Worm (Caenorhabditis elegans) whole organism, young adult: ENCODE results near the gene Y49F6B.19.

Experiments
- B0019.2 ChIP-seq: fragments of 200-800 bp; sonication (Bioruptor generic); conservative IDR thresholded peaks from 2 replicates; pipeline ENCODE4 v1.3.6; 2022; ENCODE audit warnings: missing genetic modification reagents, missing genetic modification characterization, missing compliant biosample characterization
- B0336.3 ChIP-seq: fragments of 200-800 bp; sonication (Bioruptor generic); IDR thresholded peaks from 2 replicates; pipeline ENCODE4 v1.3.6; 2022; ENCODE audit warnings: missing genetic modification characterization, missing compliant biosample characterization
- D2030.7 ChIP-seq: fragments of 200-800 bp; sonication (Bioruptor generic); IDR thresholded peaks from 2 replicates; pipeline ENCODE4 v1.3.6; 2022; ENCODE audit warnings: missing genetic modification reagents, missing genetic modification characterization, missing compliant biosample characterization
- F22D6.2 ChIP-seq: sonication (generic microtip); optimal IDR thresholded peaks from 2 replicates; lab custom pipeline; 2016; ENCODE audit warnings: mild to moderate bottlenecking, missing genetic modification characterization, missing compliant biosample characterization
- F23B12.7 ChIP-seq: sonication (generic microtip); optimal IDR thresholded peaks from 2 replicates; lab custom pipeline; 2017; ENCODE audit warnings: missing genetic modification characterization, mild to moderate bottlenecking, missing compliant biosample characterization, antibody characterized with exemption, moderate library complexity; ENCODE audit not compliant: insufficient read depth
- F33H1.4 ChIP-seq: fragments of 200-800 bp; sonication (Bioruptor generic); IDR thresholded peaks from 2 replicates; pipeline ENCODE4 v1.3.6; 2022; ENCODE audit warnings: missing genetic modification reagents, missing genetic modification characterization, missing compliant biosample characterization
- F57A8.1 ChIP-seq: fragments of 200-800 bp; sonication (Bioruptor generic); optimal IDR thresholded peaks from 2 replicates; lab custom pipeline; 2018; ENCODE audit warnings: mild to moderate bottlenecking, missing genetic modification characterization, moderate library complexity, missing compliant biosample characterization
- T07F8.4 ChIP-seq: sonication (generic microtip); optimal IDR thresholded peaks from 2 replicates; lab custom pipeline; 2016; ENCODE audit warnings: mild to moderate bottlenecking, missing genetic modification characterization, moderate library complexity, missing compliant biosample characterization
- Y79H2A.3 ChIP-seq: fragments of 200-800 bp; sonication (Bioruptor generic); conservative IDR thresholded peaks from 2 replicates; pipeline ENCODE4 v1.3.6; 2022; ENCODE audit warnings: missing genetic modification reagents, missing genetic modification characterization, missing compliant biosample characterization
- ZK185.1 ChIP-seq: sonication (generic microtip); optimal IDR thresholded peaks from 2 replicates; lab custom pipeline; 2016; ENCODE audit warnings: mild to moderate bottlenecking, missing genetic modification characterization, missing compliant biosample characterization; ENCODE audit not compliant: poor library complexity, severe bottlenecking
- ama-1 ChIP-seq, 3 experiments: fragments of 150-350 bp in 1 of 3; sonication (generic microtip) in 2 of 3; optimal IDR thresholded peaks; 2 replicates each; lab custom pipeline; 2014 to 2018; ENCODE audit warnings: missing biosample characterization in 2 of 3, missing genetic modification characterization in 2 of 3, missing genetic modification reagents in 2 of 3
- aptf-2 ChIP-seq: fragments of 200-800 bp; sonication (Bioruptor generic); conservative IDR thresholded peaks from 2 replicates; pipeline ENCODE4 v1.3.6; 2022; ENCODE audit warnings: missing genetic modification reagents, missing genetic modification characterization, missing compliant biosample characterization
- aptf-3 ChIP-seq: fragments of 200-800 bp; sonication (Bioruptor generic); IDR thresholded peaks from 2 replicates; pipeline ENCODE4 v1.3.6; 2022; ENCODE audit warnings: missing genetic modification characterization, missing compliant biosample characterization
- attf-6 ChIP-seq: fragments of 200-800 bp; sonication (Bioruptor generic); IDR thresholded peaks from 2 replicates; pipeline ENCODE4 v1.3.6; 2022; ENCODE audit warnings: missing genetic modification reagents, missing genetic modification characterization, missing compliant biosample characterization
- bed-1 ChIP-seq: fragments of 200-800 bp; sonication (Bioruptor generic); IDR thresholded peaks from 2 replicates; pipeline ENCODE4 v1.3.6; 2022; ENCODE audit warnings: missing genetic modification reagents, missing genetic modification characterization, missing compliant biosample characterization
- cebp-2 ChIP-seq: fragments of 200-800 bp; sonication (Bioruptor generic); IDR thresholded peaks from 2 replicates; pipeline ENCODE4 v1.3.6; 2022; ENCODE audit warnings: missing genetic modification characterization, missing compliant biosample characterization
- ceh-79 ChIP-seq: sonication (generic microtip); optimal IDR thresholded peaks from 2 replicates; lab custom pipeline; 2017; ENCODE audit warnings: mild to moderate bottlenecking, missing genetic modification characterization, missing compliant biosample characterization
- die-1 ChIP-seq: sonication (generic microtip); optimal IDR thresholded peaks from 2 replicates; lab custom pipeline; 2016; ENCODE audit warnings: missing genotype, mild to moderate bottlenecking, missing genetic modification characterization, missing compliant biosample characterization
- dpff-1 ChIP-seq: sonication (generic microtip); optimal IDR thresholded peaks from 2 replicates; lab custom pipeline; 2017; ENCODE audit warnings: mild to moderate bottlenecking, missing genetic modification characterization, missing compliant biosample characterization
- dpl-1 ChIP-seq: fragments of 150-350 bp; optimal IDR thresholded peaks from 2 replicates; lab custom pipeline; 2014; ENCODE audit warnings: missing biosample characterization, missing genetic modification reagents, missing genetic modification characterization
- egl-44 ChIP-seq: fragments of 200-800 bp; sonication (Bioruptor generic); IDR thresholded peaks from 2 replicates; pipeline ENCODE4 v1.3.6; 2022; ENCODE audit warnings: missing genetic modification reagents, missing genetic modification characterization, missing compliant biosample characterization
- fkh-3 ChIP-seq: sonication (generic microtip); optimal IDR thresholded peaks from 2 replicates; lab custom pipeline; 2016; ENCODE audit warnings: mild to moderate bottlenecking, missing genetic modification characterization, missing compliant biosample characterization
- gei-17 ChIP-seq: fragments of 200-800 bp; sonication (Bioruptor generic); optimal IDR thresholded peaks from 2 replicates; lab custom pipeline; 2018; ENCODE audit warnings: mild to moderate bottlenecking, missing genetic modification characterization, missing compliant biosample characterization
- hlh-12 ChIP-seq: sonication (generic microtip); optimal IDR thresholded peaks from 2 replicates; lab custom pipeline; 2016; ENCODE audit warnings: missing genetic modification characterization, missing compliant biosample characterization
- hrde-1 ChIP-seq: sonication (generic microtip); optimal IDR thresholded peaks from 2 replicates; lab custom pipeline; 2016; ENCODE audit warnings: missing genetic modification characterization, mild to moderate bottlenecking, missing compliant biosample characterization, moderate library complexity, missing genotype, missing genetic modification reagents, borderline replicate concordance
- lin-26 ChIP-seq: fragments of 200-800 bp; sonication (Bioruptor generic); IDR thresholded peaks from 2 replicates; pipeline ENCODE4 v1.3.6; 2022; ENCODE audit warnings: missing genetic modification reagents, missing genetic modification characterization, missing compliant biosample characterization
- lin-40 ChIP-seq: sonication (generic microtip); optimal IDR thresholded peaks from 2 replicates; lab custom pipeline; 2016; ENCODE audit warnings: missing genetic modification characterization, mild to moderate bottlenecking, missing compliant biosample characterization, missing genotype, missing genetic modification reagents
- lin-54 ChIP-seq: fragments of 200-800 bp; sonication (Bioruptor generic); optimal IDR thresholded peaks from 2 replicates; lab custom pipeline; 2018; ENCODE audit warnings: mild to moderate bottlenecking, missing genetic modification characterization, missing compliant biosample characterization
- lir-1 ChIP-seq: fragments of 200-800 bp; sonication (Bioruptor generic); conservative IDR thresholded peaks from 2 replicates; pipeline ENCODE4 v1.3.6; 2022; ENCODE audit warnings: missing genetic modification reagents, missing genetic modification characterization, missing compliant biosample characterization
- lsl-1 ChIP-seq: fragments of 200-800 bp; sonication (Bioruptor generic); optimal IDR thresholded peaks from 2 replicates; lab custom pipeline; 2018; ENCODE audit warnings: mild to moderate bottlenecking, missing genetic modification characterization, moderate library complexity, missing compliant biosample characterization
- madf-10 ChIP-seq: sonication (generic microtip); optimal IDR thresholded peaks from 2 replicates; lab custom pipeline; 2016; ENCODE audit warnings: mild to moderate bottlenecking, missing genetic modification characterization, missing compliant biosample characterization
- madf-3 ChIP-seq: fragments of 200-800 bp; sonication (Bioruptor generic); IDR thresholded peaks from 2 replicates; pipeline ENCODE4 v1.3.6; 2022; ENCODE audit warnings: missing genetic modification reagents, missing genetic modification characterization, missing compliant biosample characterization
- madf-6 ChIP-seq: fragments of 200-800 bp; sonication (Bioruptor generic); IDR thresholded peaks from 2 replicates; pipeline ENCODE4 v1.3.6; 2022; ENCODE audit warnings: missing genetic modification reagents, missing genetic modification characterization, missing compliant biosample characterization
- mcd-1 ChIP-seq: fragments of 200-800 bp; sonication (Bioruptor generic); IDR thresholded peaks from 2 replicates; pipeline ENCODE4 v1.3.6; 2022; ENCODE audit warnings: missing genetic modification reagents, missing genetic modification characterization, missing compliant biosample characterization
- nfya-2 ChIP-seq: fragments of 200-800 bp; sonication (Bioruptor generic); IDR thresholded peaks from 2 replicates; pipeline ENCODE4 v1.3.6; 2022; ENCODE audit warnings: missing genetic modification reagents, missing genetic modification characterization, missing compliant biosample characterization
- nfyb-1 ChIP-seq: fragments of 200-800 bp; sonication (Bioruptor generic); IDR thresholded peaks from 2 replicates; pipeline ENCODE4 v1.3.6; 2022; ENCODE audit warnings: missing genetic modification reagents, missing genetic modification characterization, missing compliant biosample characterization
- nhr-80 ChIP-seq: sonication (generic microtip); optimal IDR thresholded peaks from 2 replicates; lab custom pipeline; 2016; ENCODE audit warnings: missing genetic modification characterization, missing compliant biosample characterization
- pbrm-1 ChIP-seq: fragments of 200-800 bp; sonication (Bioruptor generic); IDR thresholded peaks from 2 replicates; pipeline ENCODE4 v1.3.6; 2022; ENCODE audit warnings: missing genetic modification reagents, missing genetic modification characterization, missing compliant biosample characterization
- sptf-2 ChIP-seq: fragments of 200-800 bp; sonication (Bioruptor generic); optimal IDR thresholded peaks from 2 replicates; lab custom pipeline; 2018; ENCODE audit warnings: mild to moderate bottlenecking, missing genetic modification characterization, missing compliant biosample characterization
- ztf-18 ChIP-seq: sonication (generic microtip); optimal IDR thresholded peaks from 2 replicates; lab custom pipeline; 2016; ENCODE audit warnings: missing genotype, mild to moderate bottlenecking, missing genetic modification characterization, missing compliant biosample characterization
- ztf-25 ChIP-seq: fragments of 200-800 bp; sonication (Bioruptor generic); IDR thresholded peaks from 2 replicates; pipeline ENCODE4 v1.3.6; 2022; ENCODE audit warnings: missing genetic modification reagents, missing genetic modification characterization, missing compliant biosample characterization
- ztf-3 ChIP-seq: fragments of 200-800 bp; sonication (Bioruptor generic); optimal IDR thresholded peaks from 2 replicates; lab custom pipeline; 2018; ENCODE audit warnings: mild to moderate bottlenecking, missing genetic modification characterization, missing compliant biosample characterization
- ztf-6 ChIP-seq: fragments of 200-800 bp; sonication (Bioruptor generic); IDR thresholded peaks from 2 replicates; pipeline ENCODE4 v1.3.6; 2022; ENCODE audit warnings: missing genetic modification reagents, missing genetic modification characterization, missing compliant biosample characterization

The Y49F6B.19 gene

DNA sequence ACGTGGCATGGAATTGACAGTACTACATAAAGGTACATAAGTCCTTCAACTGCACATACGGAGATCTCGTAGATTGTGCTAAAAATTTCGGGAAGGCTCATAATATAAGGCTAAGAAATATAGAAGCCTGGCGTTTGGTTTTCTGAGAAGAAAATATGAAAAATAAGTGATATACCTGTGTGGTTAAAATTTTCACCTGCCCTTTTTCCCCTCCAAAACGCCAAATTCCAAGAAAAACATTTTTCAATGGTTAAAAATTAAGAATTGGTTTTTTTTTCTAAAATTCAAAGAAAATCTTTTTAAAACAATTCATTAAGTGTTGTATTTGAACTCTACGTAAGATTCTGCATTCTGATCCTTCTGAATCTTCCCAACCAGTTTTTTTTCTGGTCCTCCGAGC lies 2.5 kb upstream of the Y49F6B.19 start, which contains the start of gene srz-5:
Gene srz-5 (minus strand): TSS at position 101 of the 400 bp plus-strand sequence.
- TF ChIP-seq madf-3 (GFP tag; lab: Robert Waterston, UW), result no peak
- TF ChIP-seq nfyb-1 (GFP tag; lab: Robert Waterston, UW), result no peak
- TF ChIP-seq ztf-25 (GFP tag; lab: Robert Waterston, UW), result no peak
- no peak for TF ChIP-seq lin-54 (GFP tag; lab: Kevin White, UChicago)
- no peak for TF ChIP-seq lsl-1
- no peak for TF ChIP-seq F22D6.2 (tag; lab: Kevin White, UChicago)
- TF ChIP-seq die-1 (tag; lab: Kevin White, UChicago), result no peak
- TF ChIP-seq sptf-2 (GFP tag; lab: Kevin White, UChicago), result no peak
- TF ChIP-seq lin-26 (GFP tag; lab: Robert Waterston, UW), result no peak
- no peak for TF ChIP-seq nfya-2
- no peak for TF ChIP-seq dpl-1 (GFP tag; lab: Kevin White, UChicago)
- no peak for TF ChIP-seq fkh-3 (tag; lab: Kevin White, UChicago)
- TF ChIP-seq bed-1 (GFP tag; lab: Robert Waterston, UW), result no peak
- TF ChIP-seq gei-17, result no peak
- no peak for TF ChIP-seq lin-40 (tag; lab: Kevin White, UChicago)
- no peak for TF ChIP-seq hlh-12 (tag; lab: Kevin White, UChicago)

DNA sequence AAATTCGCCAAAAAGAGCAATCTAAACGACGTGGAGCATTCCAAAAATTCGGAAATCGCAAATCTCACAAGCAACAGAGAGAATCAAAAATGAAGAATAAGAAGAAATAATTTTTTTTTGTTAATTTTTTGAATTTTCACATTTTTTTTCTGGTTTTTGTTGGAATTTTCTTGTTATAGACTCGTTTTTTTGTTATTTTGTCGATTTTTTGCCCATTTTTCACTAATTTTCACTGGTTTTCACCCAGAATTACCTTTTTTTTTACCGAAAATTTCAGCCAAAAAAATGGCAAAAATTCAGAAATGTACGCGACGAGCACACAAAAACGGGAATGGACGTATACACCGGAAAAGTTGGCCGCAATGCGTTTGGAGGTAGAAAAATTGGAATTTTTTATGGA lies 7.4 kb downstream of the Y49F6B.19 start, which contains the start of gene cyh-1:
Gene cyh-1 (plus strand): TSS at position 301 of the 400 bp plus-strand sequence.
- no peak for TF ChIP-seq bed-1 (GFP tag; lab: Robert Waterston, UW)
- TF ChIP-seq pbrm-1 (GFP tag; lab: Robert Waterston, UW), result no peak
- TF ChIP-seq nhr-80 (tag; lab: Kevin White, UChicago), result no peak
- TF ChIP-seq ztf-18 (tag; lab: Kevin White, UChicago), result no peak
- TF ChIP-seq cebp-2 (GFP tag; lab: Robert Waterston, UW), result no peak
- TF ChIP-seq, all 124 proteins: peak for 0

DNA sequence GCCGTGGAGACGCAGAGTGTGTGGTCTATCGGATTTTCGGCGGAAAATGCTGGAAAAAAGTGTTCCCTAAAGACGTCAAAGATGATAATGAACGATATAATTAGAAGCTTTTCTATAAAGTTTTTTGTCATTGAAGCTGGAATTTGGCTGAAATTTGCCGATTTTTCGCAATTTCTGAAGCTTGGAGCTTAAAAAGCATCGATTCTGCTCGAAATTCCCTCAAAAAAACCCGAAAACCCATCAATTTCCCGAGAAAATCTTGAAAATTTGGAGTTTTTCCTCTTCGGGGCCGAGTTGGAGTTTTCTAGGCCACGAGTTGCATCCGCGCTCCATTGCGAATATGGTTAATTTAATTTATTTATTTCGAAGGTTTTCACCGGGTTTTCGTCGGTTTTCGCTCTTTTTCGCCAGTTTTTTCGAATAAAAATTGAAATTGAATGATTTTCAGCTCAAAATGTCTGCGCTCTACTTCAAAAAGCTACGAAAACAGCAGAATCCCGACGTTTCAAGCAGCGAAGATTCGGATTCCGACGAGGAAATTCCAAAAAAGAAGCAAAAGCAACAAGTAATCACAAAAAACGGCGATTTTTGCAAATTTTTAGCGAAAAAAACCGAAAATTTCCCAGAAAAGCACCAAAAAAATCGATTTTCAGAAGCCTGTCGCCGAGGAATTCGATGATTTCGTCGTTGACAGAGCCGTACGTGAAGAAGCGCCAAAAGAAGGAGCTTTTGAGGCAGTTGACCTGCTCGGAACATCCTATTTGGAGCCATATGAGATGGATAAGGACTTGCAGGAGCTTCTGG lies 9.4 kb downstream of the Y49F6B.19 start, which contains the start of the genes col-71 and Y49F6B.2:
Gene col-71 (minus strand): TSS at position 51 of the 804 bp plus-strand sequence.
Gene Y49F6B.2 (plus strand): TSS at position 449 of the 804 bp plus-strand sequence.
- TF ChIP-seq ZK185.1 (tag; lab: Kevin White, UChicago) (no peak), ztf-6 (GFP tag; lab: Robert Waterston, UW) (no peak), B0019.2 (no peak), lin-40 (tag; lab: Kevin White, UChicago) (peak; percentile 48), attf-6 (GFP tag; lab: Robert Waterston, UW) (no peak), dpff-1 (tag; lab: Kevin White, UChicago) (no peak), F57A8.1 (GFP tag; lab: Kevin White, UChicago) (no peak), lin-54 (GFP tag; lab: Kevin White, UChicago) (peak; percentile 62), aptf-3 (GFP tag; lab: Robert Waterston, UW) (no peak), ztf-3 (no peak), lir-1 (GFP tag; lab: Robert Waterston, UW) (peak; percentile 68; the same call in 1 of the 2 replicates), nfyb-1 (GFP tag; lab: Robert Waterston, UW) (no peak), D2030.7 (peak; percentile 46), dpl-1 (GFP tag; lab: Kevin White, UChicago) (no peak), madf-6 (GFP tag; lab: Robert Waterston, UW) (peak; percentile 63), F23B12.7 (no peak), ceh-79 (tag; lab: Kevin White, UChicago) (no peak), lin-26 (GFP tag; lab: Robert Waterston, UW) (no peak), madf-10 (tag; lab: Kevin White, UChicago) (peak; percentile 42), Y79H2A.3 (GFP tag; lab: Robert Waterston, UW) (no peak), F33H1.4 (peak; percentile 54), aptf-2 (GFP tag; lab: Robert Waterston, UW) (0 out of 2 replicates have a peak, but pooled peaks have one; percentile 22), hrde-1 (no peak), mcd-1 (GFP tag; lab: Robert Waterston, UW) (peak; percentile 98), ama-1 (optimal IDR thresholded peaks at IDR 0.05; lab: Kevin White, UChicago) (no peak), ama-1 (GFP tag; optimal IDR thresholded peaks at IDR 0.05; lab: Kevin White, UChicago) (no peak), B0336.3 (no peak; the same call in 1 of the 2 replicates), egl-44 (GFP tag; lab: Robert Waterston, UW) (no peak), die-1 (tag; lab: Kevin White, UChicago) (no peak), T07F8.4 (no peak)
